Worm (Caenorhabditis elegans): ENCODE results near the gene C14A4.9.
A peak's percentile ranks its signal among the peaks of the same experiment; 100 is the strongest.

The C14A4.9 gene

ce11 chrII:10587742-10588141, 11.4 kb upstream of the C14A4.9 start, which contains the start of gene crn-3:
Gene crn-3 (plus strand): TSS chrII:10588042.
- TF ChIP-seq ceh-82 (tag; optimal IDR thresholded peaks at IDR 0.05) (no peak), ama-1 (optimal IDR thresholded peaks at IDR 0.05) (no peak), hmg-11 (tag; optimal IDR thresholded peaks at IDR 0.05) (no peak), pha-4 (tag; optimal IDR thresholded peaks at IDR 0.05) (no peak), unc-39 (tag; optimal IDR thresholded peaks at IDR 0.05) (no peak), zag-1 (tag; optimal IDR thresholded peaks at IDR 0.05) (no peak), nfya-1 (tag; optimal IDR thresholded peaks at IDR 0.05; ENCODE audit: insufficient read depth) (no peak), nhr-11 (tag; optimal IDR thresholded peaks at IDR 0.05) (no peak), eor-1 (tag; optimal IDR thresholded peaks at IDR 0.05) (no peak), ZK546.5 (tag; optimal IDR thresholded peaks at IDR 0.05) (no peak), R02D3.7 (tag; optimal IDR thresholded peaks at IDR 0.05) (no peak), fos-1 (tag; optimal IDR thresholded peaks at IDR 0.05) (no peak), sea-2 (GFP tag; optimal IDR thresholded peaks at IDR 0.05) (no peak), elt-1 (tag; optimal IDR thresholded peaks at IDR 0.05) (no peak), egl-5 (tag; optimal IDR thresholded peaks at IDR 0.05) (no peak), skn-1 (tag; optimal IDR thresholded peaks at IDR 0.05) (no peak)

- TF ChIP-seq ama-1 (optimal IDR thresholded peaks at IDR 0.05) (no peak), ztf-11 (tag; optimal IDR thresholded peaks at IDR 0.05) (no peak), lin-39 (tag; optimal IDR thresholded peaks at IDR 0.05) (no peak), unc-39 (tag; optimal IDR thresholded peaks at IDR 0.05) (no peak), nhr-77 (tag; optimal IDR thresholded peaks at IDR 0.05) (no peak), ceh-28 (tag; optimal IDR thresholded peaks at IDR 0.05) (no peak), egl-5 (tag; optimal IDR thresholded peaks at IDR 0.05) (no peak), nfya-1 (tag; optimal IDR thresholded peaks at IDR 0.05; ENCODE audit: insufficient read depth) (no peak), skn-1 (tag; optimal IDR thresholded peaks at IDR 0.05) (no peak), R02D3.7 (tag; optimal IDR thresholded peaks at IDR 0.05) (no peak), pha-4 (tag; optimal IDR thresholded peaks at IDR 0.05) (no peak), nhr-67 (tag; optimal IDR thresholded peaks at IDR 0.05) (no peak)
These were observed 6.7 kb upstream of the C14A4.9 start, which contains the start of gene crn-5 for ce11 chrII:10592452-10592851. Gene crn-5 (plus strand): TSS chrII:10592752.

- no peak for TF ChIP-seq unc-39 (tag; optimal IDR thresholded peaks at IDR 0.05)
- no peak for TF ChIP-seq fkh-2 (tag; optimal IDR thresholded peaks at IDR 0.05)
- no peak for TF ChIP-seq nhr-77 (tag; optimal IDR thresholded peaks at IDR 0.05)
- no peak for TF ChIP-seq nhr-12 (tag; optimal IDR thresholded peaks at IDR 0.05)
- TF ChIP-seq eor-1 (tag; optimal IDR thresholded peaks at IDR 0.05), result no peak
These were observed 4.8 kb upstream of the C14A4.9 start for ce11 chrII:10594312-10594711.

- TF ChIP-seq nhr-28 (tag; optimal IDR thresholded peaks at IDR 0.05) (no peak), ceh-82 (tag; optimal IDR thresholded peaks at IDR 0.05) (no peak), nhr-43 (tag; optimal IDR thresholded peaks at IDR 0.05; ENCODE audit: poor library complexity, severe bottlenecking) (no peak), ztf-4 (tag; optimal IDR thresholded peaks at IDR 0.05) (no peak), pha-4 (tag; optimal IDR thresholded peaks at IDR 0.05) (peak; percentile 33), aly-2 (tag; optimal IDR thresholded peaks at IDR 0.05) (no peak), elt-3 (tag; optimal IDR thresholded peaks at IDR 0.05) (no peak), ztf-11 (tag; optimal IDR thresholded peaks at IDR 0.05) (no peak), unc-62 (GFP tag; optimal IDR thresholded peaks at IDR 0.05) (no peak), nhr-76 (tag; optimal IDR thresholded peaks at IDR 0.05) (no peak), egl-27 (tag; optimal IDR thresholded peaks at IDR 0.05) (no peak), elt-2 (tag; optimal IDR thresholded peaks at IDR 0.05) (peak; percentile 92), nhr-237 (tag; optimal IDR thresholded peaks at IDR 0.05) (no peak), tbx-2 (tag; optimal IDR thresholded peaks at IDR 0.05) (no peak), jun-1 (tag; optimal IDR thresholded peaks at IDR 0.05) (no peak), pqm-1 (tag; optimal IDR thresholded peaks at IDR 0.05) (peak; percentile 70)
These were observed 4.4 kb upstream of the C14A4.9 start, which contains the start of gene C14A4.6 for ce11 chrII:10594758-10595157. Gene C14A4.6 (minus strand): TSS chrII:10594776.

ce11 chrII:10596462-10596861, 2.7 kb upstream of the C14A4.9 start, which contains the start of gene C14A4.7:
Gene C14A4.7 (minus strand): TSS chrII:10596562.
- TF ChIP-seq nhr-25 (tag; optimal IDR thresholded peaks at IDR 0.05), result no peak
- TF ChIP-seq elt-2 (tag; optimal IDR thresholded peaks at IDR 0.05), result peak; percentile 16

All from whole organism, L3 larva.